Worm (Caenorhabditis elegans) whole organism, L4/young adult: Measurements from ENCODE around the gene clec-231.

ENCODE experiments used
- W03F9.2 ChIP-seq: fragments of 150-350 bp; optimal IDR thresholded peaks from 2 replicates; lab custom pipeline; 2014; ENCODE audit warnings: missing biosample characterization, missing genetic modification characterization
- him-1 ChIP-seq: sonication (generic microtip); optimal IDR thresholded peaks from 2 replicates; lab custom pipeline; 2016; ENCODE audit warnings: missing genotype, missing genetic modification reagents, missing genetic modification characterization, missing compliant biosample characterization

ce11 chrV:15332851-15333250 lies 17.7 kb downstream of the clec-231 start, which contains the start of gene srw-113:
- TF ChIP-seq him-1 (tag; lab: Kevin White, UChicago) (no peak), W03F9.2 (no peak)
